Fruit fly (Drosophila melanogaster) whole organism: ENCODE results near the gene maca.

Source experiments
- CG8478 ChIP-seq: fragments of >200 bp; optimal IDR thresholded peaks from 2 replicates; lab custom pipeline; 2018; ENCODE audit warnings: inconsistent platforms
- Dll ChIP-seq: fragments of >200 bp; optimal IDR thresholded peaks from 2 replicates; lab custom pipeline; 2017
- EcR ChIP-seq, 2 experiments: fragments of >200 bp; optimal IDR thresholded peaks; 2 replicates each; lab custom pipeline; 2017; ENCODE audit warnings: missing biosample characterization in 2 of 2, missing genetic modification characterization in 2 of 2, missing genetic modification reagents in 2 of 2
- pan ChIP-seq: fragments of >200 bp; optimal IDR thresholded peaks from 2 replicates; lab custom pipeline; 2017
- psq ChIP-seq: fragments of >200 bp; optimal IDR thresholded peaks from 2 replicates; lab custom pipeline; 2017
- usp ChIP-seq: fragments of >200 bp; optimal IDR thresholded peaks from 2 replicates; lab custom pipeline; 2017; ENCODE audit warnings: missing biosample characterization, missing genetic modification characterization, mixed read lengths

maca gene

dm6 chr3R:15473360-15473938 is 21.0 kb upstream of the maca start:
- no peak for TF ChIP-seq EcR (GFP tag; optimal IDR thresholded peaks at IDR 0.05; lab: Kevin White, UChicago)
- TF ChIP-seq usp (GFP tag; lab: Kevin White, UChicago), result no peak
- TF ChIP-seq psq (lab: Kevin White, UChicago), result no peak
- TF ChIP-seq CG8478 (lab: Kevin White, UChicago), result no peak
- no peak for TF ChIP-seq Dll (lab: Kevin White, UChicago)
- TF ChIP-seq pan (lab: Kevin White, UChicago), result no peak

dm6 chr3R:15474820-15475219 is 19.6 kb upstream of the maca start:
- TF ChIP-seq CG8478 (lab: Kevin White, UChicago) (no peak), usp (GFP tag; lab: Kevin White, UChicago) (no peak), pan (lab: Kevin White, UChicago) (no peak), EcR (GFP tag; optimal IDR thresholded peaks at IDR 0.05; lab: Kevin White, UChicago) (no peak)

- no peak for TF ChIP-seq psq (lab: Kevin White, UChicago)
- peak; percentile 55 for TF ChIP-seq Dll (lab: Kevin White, UChicago)
These were observed 18.3 kb upstream of the maca start, which contains the start of gene AdamTS-A for dm6 chr3R:15475973-15476692. Gene AdamTS-A, minus strand, starts transcription at chr3R:15476193.

- TF ChIP-seq psq (lab: Kevin White, UChicago) (no peak), Dll (lab: Kevin White, UChicago) (no peak), CG8478 (lab: Kevin White, UChicago) (no peak), pan (lab: Kevin White, UChicago) (no peak), EcR (GFP tag; optimal IDR thresholded peaks at IDR 0.05; lab: Kevin White, UChicago) (no peak), usp (GFP tag; lab: Kevin White, UChicago) (no peak)
These were observed 14.3 kb upstream of the maca start for dm6 chr3R:15480068-15480467.

dm6 chr3R:15481606-15482005 is 12.8 kb upstream of the maca start, which contains the start of gene B9d1:
Gene B9d1, plus strand, starts transcription at chr3R:15481906.
- no peak for TF ChIP-seq Dll (lab: Kevin White, UChicago)
- TF ChIP-seq CG8478 (lab: Kevin White, UChicago), result no peak
- TF ChIP-seq usp (GFP tag; lab: Kevin White, UChicago), result no peak

dm6 chr3R:15482858-15483257 is 11.5 kb upstream of the maca start, which contains the start of gene Rh6:
Gene Rh6, plus strand, starts transcription at chr3R:15483158.
- TF ChIP-seq CG8478 (lab: Kevin White, UChicago) (no peak), psq (lab: Kevin White, UChicago) (no peak), EcR (GFP tag; optimal IDR thresholded peaks at IDR 0.05; lab: Kevin White, UChicago) (no peak), pan (lab: Kevin White, UChicago) (no peak)

- no peak for TF ChIP-seq pan (lab: Kevin White, UChicago)
- no peak for TF ChIP-seq CG8478 (lab: Kevin White, UChicago)
- no peak for TF ChIP-seq psq (lab: Kevin White, UChicago)
- no peak for TF ChIP-seq EcR (GFP tag; optimal IDR thresholded peaks at IDR 0.05; lab: Kevin White, UChicago)
- TF ChIP-seq Dll (lab: Kevin White, UChicago), result no peak
- TF ChIP-seq usp (GFP tag; lab: Kevin White, UChicago), result no peak
These were observed 9.1 kb upstream of the maca start, which contains the start of gene Trissin for dm6 chr3R:15485296-15485695. Gene Trissin, minus strand, starts transcription at chr3R:15485396.

- TF ChIP-seq EcR (GFP tag; optimal IDR thresholded peaks at IDR 0.05; lab: Kevin White, UChicago), result no peak
- no peak for TF ChIP-seq pan (lab: Kevin White, UChicago)
These were observed 8.5 kb upstream of the maca start, which contains the start of gene obe for dm6 chr3R:15485866-15486265. Gene obe, plus strand, starts transcription at chr3R:15486050.

- TF ChIP-seq CG8478 (lab: Kevin White, UChicago), result no peak
- TF ChIP-seq pan (lab: Kevin White, UChicago), result no peak
- TF ChIP-seq EcR (GFP tag; optimal IDR thresholded peaks at IDR 0.05; lab: Kevin White, UChicago), result no peak
- no peak for TF ChIP-seq psq (lab: Kevin White, UChicago)
- no peak for TF ChIP-seq Dll (lab: Kevin White, UChicago)
- TF ChIP-seq usp (GFP tag; lab: Kevin White, UChicago), result no peak
These were observed 1.2 kb upstream of the maca start for dm6 chr3R:15493211-15493610.

- no peak for TF ChIP-seq usp (GFP tag; lab: Kevin White, UChicago)
- no peak for TF ChIP-seq Dll (lab: Kevin White, UChicago)
- TF ChIP-seq psq (lab: Kevin White, UChicago), result no peak
These were observed 13.4 kb downstream of the maca start for dm6 chr3R:15507760-15508159.

- TF ChIP-seq CG8478 (lab: Kevin White, UChicago) (no peak), EcR (GFP tag; optimal IDR thresholded peaks at IDR 0.05; lab: Kevin White, UChicago) (no peak), psq (lab: Kevin White, UChicago) (no peak), usp (GFP tag; lab: Kevin White, UChicago) (no peak), pan (lab: Kevin White, UChicago) (no peak), Dll (lab: Kevin White, UChicago) (no peak)
These were observed 14.2 kb downstream of the maca start, which contains the start of gene CG44014 for dm6 chr3R:15508631-15509030. Gene CG44014, minus strand, starts transcription at chr3R:15508886.

dm6 chr3R:15509817-15510216 is 15.4 kb downstream of the maca start, which contains the start of gene CG44013:
Gene CG44013, minus strand, starts transcription at chr3R:15509917.
- TF ChIP-seq Dll (lab: Kevin White, UChicago), result no peak
- no peak for TF ChIP-seq EcR (GFP tag; optimal IDR thresholded peaks at IDR 0.05; lab: Kevin White, UChicago)
- no peak for TF ChIP-seq CG8478 (lab: Kevin White, UChicago)
- TF ChIP-seq usp (GFP tag; lab: Kevin White, UChicago), result no peak
- no peak for TF ChIP-seq pan (lab: Kevin White, UChicago)
- TF ChIP-seq psq (lab: Kevin White, UChicago), result no peak
